Worm (Caenorhabditis elegans): ENCODE data around the gene C09E8.6.

DNA sequence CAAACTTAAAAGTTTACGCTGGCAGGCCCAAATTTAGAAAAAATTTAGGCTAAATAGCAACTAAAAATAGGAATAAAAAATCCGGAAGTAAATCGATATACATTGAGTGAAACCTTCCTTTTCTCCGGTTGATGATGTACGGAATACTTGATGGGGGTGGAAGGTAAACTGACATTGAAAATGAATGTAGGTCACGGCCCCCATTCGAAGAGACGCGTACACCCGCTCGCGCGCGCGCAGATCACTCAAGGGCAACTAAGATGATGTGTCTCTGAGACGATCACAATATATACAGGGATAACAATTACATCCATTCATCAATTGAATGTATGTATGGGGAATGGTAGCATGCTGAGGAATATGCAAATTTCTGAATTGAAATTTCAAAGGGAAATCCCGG is 17.8 kb downstream of the C09E8.6 start:
- TF ChIP-seq flt-1 (GFP tag; IDR thresholded peaks at IDR 0.05) = no peak
- no peak for TF ChIP-seq pes-1 (GFP tag; IDR thresholded peaks at IDR 0.05)
- TF ChIP-seq F13C5.2 (tag; optimal IDR thresholded peaks at IDR 0.05) = no peak
- no peak for TF ChIP-seq ama-1 (optimal IDR thresholded peaks at IDR 0.05)
- no peak for TF ChIP-seq ceh-36 (tag; optimal IDR thresholded peaks at IDR 0.05)
- no peak for TF ChIP-seq hmbx-1 (tag; optimal IDR thresholded peaks at IDR 0.05)
- no peak for TF ChIP-seq hmg-4 (GFP tag; optimal IDR thresholded peaks at IDR 0.05)
- no peak for TF ChIP-seq tra-4 (tag; optimal IDR thresholded peaks at IDR 0.05)
